Worm (Caenorhabditis elegans): Measurements from ENCODE around the gene Y46G5A.39.

- TF ChIP-seq flt-1 (GFP tag; IDR thresholded peaks at IDR 0.05) = no peak
- TF ChIP-seq scrt-1 (GFP tag; IDR thresholded peaks at IDR 0.05) = no peak
- no peak for TF ChIP-seq ama-1 (optimal IDR thresholded peaks at IDR 0.05)
- TF ChIP-seq B0310.2 (tag; optimal IDR thresholded peaks at IDR 0.05) = no peak
- no peak for TF ChIP-seq F13C5.2 (tag; optimal IDR thresholded peaks at IDR 0.05)
- no peak for TF ChIP-seq ets-7 (tag; optimal IDR thresholded peaks at IDR 0.05)
- TF ChIP-seq tra-4 (tag; optimal IDR thresholded peaks at IDR 0.05) = no peak
These were observed 41.6 kb upstream of the Y46G5A.39 start for ce11 chrII:12795188-12795587.
